Worm (Caenorhabditis elegans) whole organism, L4/young adult: ENCODE measurements around the gene H06H21.11.

Experiments
- W03F9.2 ChIP-seq: fragments of 150-350 bp; optimal IDR thresholded peaks from 2 replicates; lab custom pipeline; 2014; ENCODE audit warnings: missing biosample characterization, missing genetic modification characterization
- dao-5 ChIP-seq: sonication (generic microtip); optimal IDR thresholded peaks from 2 replicates; lab custom pipeline; 2016; ENCODE audit warnings: missing genotype, missing genetic modification characterization, moderate library complexity, missing compliant biosample characterization
- him-1 ChIP-seq: sonication (generic microtip); optimal IDR thresholded peaks from 2 replicates; lab custom pipeline; 2016; ENCODE audit warnings: missing genotype, missing genetic modification reagents, missing genetic modification characterization, missing compliant biosample characterization

ce11 chrIV:4795111-4795510 lies 12.0 kb downstream of the H06H21.11 start:
- TF ChIP-seq him-1 (tag; lab: Kevin White, UChicago) (no peak), W03F9.2 (tag; lab: Kevin White, UChicago) (no peak), dao-5 (tag; lab: Kevin White, UChicago) (no peak)
